Worm (Caenorhabditis elegans): ENCODE data around the gene deg-3.
A peak's percentile ranks its signal among the peaks of the same experiment; 100 is the strongest.

DNA sequence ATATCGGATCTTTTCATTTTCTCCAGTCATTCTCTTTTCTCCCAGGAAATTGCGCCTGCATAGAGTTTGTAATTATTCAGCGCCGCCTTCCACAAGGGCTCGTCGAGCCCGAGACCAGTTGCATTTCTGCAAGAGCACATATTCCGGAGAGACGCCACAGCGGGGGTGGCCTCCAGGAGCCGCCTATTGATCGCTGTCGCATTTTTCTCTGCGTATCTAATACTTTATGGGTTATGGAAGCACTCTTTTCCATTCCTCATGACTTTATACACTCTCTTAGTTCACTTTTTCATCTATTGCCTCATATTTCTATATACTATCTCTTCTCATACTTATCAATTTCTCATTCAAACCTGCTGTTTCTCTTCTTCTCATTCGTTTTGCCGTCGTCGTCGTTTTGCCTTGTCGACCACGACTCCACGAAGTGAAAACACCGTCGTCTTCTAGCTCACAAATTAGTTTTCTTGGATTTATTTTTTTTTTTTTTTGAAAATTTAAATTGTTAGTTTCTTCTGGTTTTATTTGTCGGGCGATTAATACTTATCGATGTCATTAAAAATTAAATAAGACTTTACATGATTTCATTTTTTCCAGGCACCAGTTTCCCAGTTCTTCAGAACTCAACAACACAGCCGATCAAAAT is 39.7 kb downstream of the deg-3 start, which contains the start of gene cnb-1:
- TF ChIP-seq aly-2 (tag; optimal IDR thresholded peaks at IDR 0.05) (peak; percentile 10), unc-62 (GFP tag; optimal IDR thresholded peaks at IDR 0.05) (no peak), skn-1 (tag; optimal IDR thresholded peaks at IDR 0.05) (peak; percentile 63), ces-1 (GFP tag; optimal IDR thresholded peaks at IDR 0.05) (no peak), efl-3 (GFP tag; optimal IDR thresholded peaks at IDR 0.05) (no peak), lin-39 (tag; optimal IDR thresholded peaks at IDR 0.05) (no peak), nhr-237 (tag; optimal IDR thresholded peaks at IDR 0.05) (no peak), nhr-11 (tag; optimal IDR thresholded peaks at IDR 0.05) (peak; percentile 17)

All from whole organism, L1 larva.